Fruit fly (Drosophila melanogaster): ENCODE results near the gene para.

para gene

dm6 chrX:16422466-16423124 is 110.3 kb downstream of the para start, which contains the start of gene hang (continued):
- TF ChIP-seq Hr39 (optimal IDR thresholded peaks at IDR 0.05) (no peak), so (GFP tag; IDR thresholded peaks at IDR 0.05) (no peak), bowl (GFP tag; IDR thresholded peaks at IDR 0.05) (peak; percentile 41; the same call in 1 of the 2 replicates), E2f2 (GFP tag; IDR thresholded peaks at IDR 0.05) (peak; percentile 71), CG3726 (GFP tag; IDR thresholded peaks at IDR 0.05) (no peak), Ravus (GFP tag; IDR thresholded peaks at IDR 0.05) (no peak), CG2116 (GFP tag; optimal IDR thresholded peaks at IDR 0.05) (peak; percentile 73), CG30431 (GFP tag; optimal IDR thresholded peaks at IDR 0.05) (no peak), CG10366 (GFP tag; IDR thresholded peaks at IDR 0.05) (no peak), CG17186 (GFP tag; optimal IDR thresholded peaks at IDR 0.05) (peak; percentile 56), Antp (GFP tag; optimal IDR thresholded peaks at IDR 0.05) (peak; percentile 66), sisA (GFP tag; IDR thresholded peaks at IDR 0.05) (0 out of 2 replicates have a peak, but pooled peaks have one; percentile 17), CG30403 (GFP tag; optimal IDR thresholded peaks at IDR 0.05) (peak; percentile 36), Ets97D (GFP tag; optimal IDR thresholded peaks at IDR 0.05) (peak; percentile 83), Hr78 (GFP tag; optimal IDR thresholded peaks at IDR 0.05) (peak in 1 of 2 experiments; percentile 12), CG13775 (GFP tag; optimal IDR thresholded peaks at IDR 0.05) (no peak), sima (GFP tag; optimal IDR thresholded peaks at IDR 0.05) (no peak), CG11696 (GFP tag; IDR thresholded peaks at IDR 0.05) (no peak), klu (GFP tag; IDR thresholded peaks at IDR 0.05) (no peak), fd96Cb (tag; optimal IDR thresholded peaks at IDR 0.05) (no peak), CG6813 (GFP tag; optimal IDR thresholded peaks at IDR 0.05) (no peak), CG13123 (GFP tag; optimal IDR thresholded peaks at IDR 0.05) (no peak), otp (GFP tag; IDR thresholded peaks at IDR 0.05) (peak; percentile 8; the same call in 1 of the 3 replicates), salm (tag; optimal IDR thresholded peaks at IDR 0.05) (peak; percentile 27), CG10209 (GFP tag; optimal IDR thresholded peaks at IDR 0.05) (peak; percentile 45), p53 (GFP tag; optimal IDR thresholded peaks at IDR 0.05) (peak; percentile 14), luna (GFP tag; optimal IDR thresholded peaks at IDR 0.05) (no peak), ttk (GFP tag; IDR thresholded peaks at IDR 0.05) (no peak), CG9215 (GFP tag; IDR thresholded peaks at IDR 0.05) (no peak), CG7357 (GFP tag; IDR thresholded peaks at IDR 0.05) (no peak), CG31388 (GFP tag; optimal IDR thresholded peaks at IDR 0.05) (no peak), gem (tag; optimal IDR thresholded peaks at IDR 0.05) (no peak), schlank (tag; optimal IDR thresholded peaks at IDR 0.05) (peak; percentile 16), CG7987 (GFP tag; optimal IDR thresholded peaks at IDR 0.05) (peak; percentile 72), Vsx1 (GFP tag; optimal IDR thresholded peaks at IDR 0.05) (no peak), CG15269 (tag; optimal IDR thresholded peaks at IDR 0.05) (peak; percentile 2), CG10979 (tag; optimal IDR thresholded peaks at IDR 0.05) (peak; percentile 24), Usf (GFP tag; optimal IDR thresholded peaks at IDR 0.05) (no peak), CG9609 (GFP tag; optimal IDR thresholded peaks at IDR 0.05) (peak; percentile 7), maf-S (GFP tag; optimal IDR thresholded peaks at IDR 0.05) (no peak), Taf1 (GFP tag; IDR thresholded peaks at IDR 0.05) (no peak), CG1529 (GFP tag; optimal IDR thresholded peaks at IDR 0.05) (no peak), pita (GFP tag; optimal IDR thresholded peaks at IDR 0.05) (no peak), exex (tag; optimal IDR thresholded peaks at IDR 0.05) (no peak), CG10654 (GFP tag; optimal IDR thresholded peaks at IDR 0.05) (peak; percentile 14), dmrt99B (tag; optimal IDR thresholded peaks at IDR 0.05) (no peak), pfk (GFP tag; optimal IDR thresholded peaks at IDR 0.05) (peak; percentile 34), CG8765 (GFP tag; IDR thresholded peaks at IDR 0.05) (no peak), NFAT (GFP tag; IDR thresholded peaks at IDR 0.05) (peak; percentile 66), ap (GFP tag; IDR thresholded peaks at IDR 0.05) (no peak), ken (GFP tag; IDR thresholded peaks at IDR 0.05) (peak; percentile 45; the same call in 1 of the 3 replicates)

Measured in whole organism, embryonic.